Worm (Caenorhabditis elegans) whole organism, L4/young adult: ENCODE results near the gene W02H3.3.

Source experiments
- W03F9.2 ChIP-seq: fragments of 150-350 bp; optimal IDR thresholded peaks from 2 replicates; lab custom pipeline; 2014; ENCODE audit warnings: missing biosample characterization, missing genetic modification characterization
- dao-5 ChIP-seq: sonication (generic microtip); optimal IDR thresholded peaks from 2 replicates; lab custom pipeline; 2016; ENCODE audit warnings: missing genotype, missing genetic modification characterization, moderate library complexity, missing compliant biosample characterization
- him-1 ChIP-seq: sonication (generic microtip); optimal IDR thresholded peaks from 2 replicates; lab custom pipeline; 2016; ENCODE audit warnings: missing genotype, missing genetic modification reagents, missing genetic modification characterization, missing compliant biosample characterization

W02H3.3 gene

DNA sequence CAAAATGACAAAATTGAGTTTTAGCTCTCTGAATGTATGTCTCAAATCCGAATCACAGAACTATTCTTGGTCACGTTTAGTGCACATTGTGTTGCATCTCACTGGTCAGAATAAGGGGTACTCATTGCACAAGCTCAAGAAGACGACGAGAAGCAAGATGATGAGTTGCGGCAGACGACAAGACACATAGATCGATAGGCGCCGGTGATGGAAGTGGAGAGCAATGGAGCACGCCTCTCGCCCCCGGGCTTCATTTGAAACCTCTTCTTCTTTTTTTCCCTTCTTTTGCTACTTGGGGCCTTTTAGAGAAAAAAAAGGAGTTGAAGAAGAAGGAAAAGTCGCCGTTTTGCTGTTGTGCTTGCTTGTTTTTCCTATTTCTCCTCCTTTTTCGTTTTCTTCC, 29.7 kb downstream of the W02H3.3 start, which contains the start of gene apt-9:
Gene apt-9, plus strand, starts transcription at position 194 of the 400 bp plus-strand sequence.
- no peak for TF ChIP-seq W03F9.2 (tag; lab: Kevin White, UChicago)
- TF ChIP-seq him-1: no peak
- TF ChIP-seq dao-5: no peak

DNA sequence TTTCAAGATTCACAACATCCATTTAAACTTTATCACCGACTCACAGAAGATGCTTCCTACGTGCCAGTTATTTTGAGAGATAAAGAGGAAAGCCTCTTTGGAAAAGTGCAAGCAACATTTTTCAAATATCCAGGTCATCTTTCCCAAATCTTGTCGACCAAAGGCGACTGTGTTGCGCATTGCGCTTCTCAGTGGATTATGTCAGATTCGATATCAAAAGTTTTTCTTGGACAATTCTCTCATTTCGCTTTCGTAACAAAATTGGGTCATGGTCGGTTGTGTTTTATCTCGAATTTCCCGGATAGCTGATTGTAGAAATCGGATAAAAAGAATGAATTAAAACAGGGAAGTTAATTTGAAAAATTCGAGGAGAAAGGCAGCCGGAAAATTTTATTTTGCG, 30.7 kb downstream of the W02H3.3 start:
- no peak for TF ChIP-seq dao-5
- no peak for TF ChIP-seq W03F9.2 (tag; lab: Kevin White, UChicago)
- no peak for TF ChIP-seq him-1

- no peak for TF ChIP-seq him-1
- TF ChIP-seq dao-5: no peak
- TF ChIP-seq W03F9.2 (tag; lab: Kevin White, UChicago): no peak
Measured at ce11 chrX:11064799-11065198, 33.2 kb downstream of the W02H3.3 start, which contains the start of gene lpr-4. Gene lpr-4 (plus strand): TSS chrX:11065126.

DNA sequence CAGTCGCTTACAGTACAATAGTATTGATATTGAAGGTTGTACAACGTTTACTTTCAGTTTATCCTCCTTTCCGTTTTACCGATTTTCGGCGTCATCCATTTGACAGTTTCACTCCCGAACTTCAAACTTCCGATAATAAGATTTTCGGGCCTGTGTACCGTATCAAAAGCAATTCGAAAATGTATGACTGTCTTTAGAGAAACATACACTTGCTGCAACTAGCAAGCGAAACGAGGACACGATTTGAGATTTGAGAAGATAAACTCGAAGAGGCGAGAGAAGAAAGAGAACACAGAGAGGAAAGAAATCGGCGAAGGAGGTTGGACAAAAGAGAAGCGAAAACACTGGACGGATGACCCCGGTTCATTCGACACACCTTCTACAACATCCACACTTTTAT, 36.1 kb downstream of the W02H3.3 start, which contains the start of gene lpr-5:
Gene lpr-5, plus strand, starts transcription at position 220 of the 400 bp plus-strand sequence.
- TF ChIP-seq W03F9.2 (tag; lab: Kevin White, UChicago): no peak
- no peak for TF ChIP-seq him-1
- TF ChIP-seq dao-5: no peak

ce11 chrX:11060940-11061339, 37.0 kb downstream of the W02H3.3 start:
- TF ChIP-seq him-1 (no peak), dao-5 (no peak), W03F9.2 (tag; lab: Kevin White, UChicago) (no peak)

- TF ChIP-seq him-1: no peak
- no peak for TF ChIP-seq W03F9.2 (tag; lab: Kevin White, UChicago)
- TF ChIP-seq dao-5: no peak
Measured at ce11 chrX:11059744-11060143, 38.2 kb downstream of the W02H3.3 start, which contains the start of gene lpr-6. Gene lpr-6 (plus strand): TSS chrX:11059994.

DNA sequence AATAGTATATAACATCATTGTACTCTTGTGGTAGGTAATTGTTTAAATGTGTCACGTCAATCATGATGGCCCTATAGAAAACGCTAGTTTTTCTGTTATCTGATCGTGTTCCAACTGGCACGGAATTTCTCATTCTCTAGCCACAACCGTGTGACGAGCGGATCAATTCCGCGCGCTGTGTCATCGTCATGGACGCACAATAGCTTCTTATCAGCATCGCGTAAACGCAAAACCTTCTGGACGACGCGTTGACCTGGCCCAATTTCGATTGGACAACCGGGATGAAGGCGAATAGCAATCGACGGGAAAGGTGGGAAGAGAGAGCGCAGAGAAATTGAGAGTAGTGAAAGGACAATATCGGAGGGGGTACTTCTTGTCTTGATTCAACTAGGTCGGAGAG, 41.0 kb downstream of the W02H3.3 start, which contains the start of gene lpr-3:
Gene lpr-3, plus strand, starts transcription at position 374 of the 400 bp plus-strand sequence.
- TF ChIP-seq him-1: no peak

ce11 chrX:11053615-11054014, 44.4 kb downstream of the W02H3.3 start, which contains the start of gene C09F12.2:
Gene C09F12.2 (plus strand): TSS chrX:11053915.
- TF ChIP-seq him-1: no peak
- TF ChIP-seq W03F9.2 (tag; lab: Kevin White, UChicago): no peak
- TF ChIP-seq dao-5: no peak

DNA sequence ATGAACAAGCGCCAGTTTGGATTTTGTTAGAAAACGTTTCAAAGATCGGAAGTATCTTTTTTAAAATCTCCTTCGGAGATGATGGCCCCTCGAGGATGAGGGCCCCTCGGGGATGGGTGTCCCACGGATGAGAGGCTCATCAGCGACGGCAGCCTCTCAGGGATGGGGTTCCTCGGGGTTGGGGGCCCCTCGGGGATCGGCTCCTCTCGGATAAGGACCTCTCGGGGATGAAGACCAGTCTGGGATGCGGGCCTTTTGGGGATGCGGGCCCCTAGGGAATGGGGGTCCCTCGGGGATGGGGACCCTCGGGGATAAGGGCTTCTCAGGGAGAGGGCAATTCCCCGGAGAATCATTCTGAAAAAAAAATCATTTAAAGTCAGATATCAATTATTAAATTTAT, 47.7 kb downstream of the W02H3.3 start:
- TF ChIP-seq W03F9.2 (tag; lab: Kevin White, UChicago) (no peak), dao-5 (no peak), him-1 (no peak)

ce11 chrX:11047183-11047582, 50.8 kb downstream of the W02H3.3 start, which contains the start of gene clc-1:
Gene clc-1 (plus strand): TSS chrX:11047446.
- TF ChIP-seq him-1 (no peak), W03F9.2 (tag; lab: Kevin White, UChicago) (no peak), dao-5 (no peak)
